Worm (Caenorhabditis elegans) whole organism, L3 larva: ENCODE measurements around the gene C16C10.13.

Experiments
- aly-2 ChIP-seq: fragments of 150-350 bp; optimal IDR thresholded peaks from 2 replicates; lab custom pipeline; 2014; ENCODE audit warnings: missing biosample characterization, missing genetic modification characterization
- ceh-9 ChIP-seq: sonication (generic microtip); optimal IDR thresholded peaks from 2 replicates; lab custom pipeline; 2018; ENCODE audit warnings: missing biosample characterization, missing genetic modification characterization
- elt-2 ChIP-seq: sonication (generic microtip); optimal IDR thresholded peaks from 2 replicates; lab custom pipeline; 2016; ENCODE audit warnings: missing genetic modification reagents, mild to moderate bottlenecking, missing genetic modification characterization, missing compliant biosample characterization
- fkh-10 ChIP-seq: sonication (generic microtip); optimal IDR thresholded peaks from 2 replicates; lab custom pipeline; 2017; ENCODE audit warnings: missing biosample characterization, missing genetic modification reagents, missing genetic modification characterization
- jun-1 ChIP-seq: fragments of 150-350 bp; optimal IDR thresholded peaks from 2 replicates; lab custom pipeline; 2014; ENCODE audit warnings: missing biosample characterization, missing genetic modification reagents, missing genetic modification characterization
- lin-15B ChIP-seq: fragments of 150-350 bp; optimal IDR thresholded peaks from 2 replicates; lab custom pipeline; 2014; ENCODE audit warnings: missing biosample characterization, missing genetic modification characterization
- nfya-1 ChIP-seq: sonication (generic microtip); optimal IDR thresholded peaks from 2 replicates; lab custom pipeline; 2017; ENCODE audit warnings: missing genetic modification characterization, mild to moderate bottlenecking, missing compliant biosample characterization, antibody characterized with exemption, moderate library complexity; ENCODE audit not compliant: insufficient read depth
- nhr-237 ChIP-seq: fragments of 150-350 bp; optimal IDR thresholded peaks from 2 replicates; lab custom pipeline; 2014; ENCODE audit warnings: missing biosample characterization, missing genetic modification characterization
- nhr-76 ChIP-seq: fragments of 150-350 bp; sonication (generic microtip); optimal IDR thresholded peaks from 5 replicates; lab custom pipeline; 2014; ENCODE audit warnings: missing biosample characterization, missing genetic modification characterization
- nhr-77 ChIP-seq: fragments of 150-350 bp; optimal IDR thresholded peaks from 2 replicates; lab custom pipeline; 2014; ENCODE audit warnings: missing biosample characterization, missing genetic modification characterization
- pha-4 ChIP-seq: fragments of 150-350 bp; optimal IDR thresholded peaks from 2 replicates; lab custom pipeline; 2014; ENCODE audit warnings: missing biosample characterization, missing genetic modification reagents, missing genetic modification characterization
- zag-1 ChIP-seq: fragments of 150-350 bp; optimal IDR thresholded peaks from 2 replicates; lab custom pipeline; 2014; ENCODE audit warnings: missing biosample characterization, missing genetic modification characterization
- ztf-11 ChIP-seq: fragments of 150-350 bp; optimal IDR thresholded peaks from 2 replicates; lab custom pipeline; 2014; ENCODE audit warnings: missing biosample characterization, missing genetic modification characterization

ce11 chrIII:4150919-4151318 lies 25.3 kb upstream of the C16C10.13 start:
- TF ChIP-seq nhr-77 (tag; lab: Kevin White, UChicago), result no peak
- no peak for TF ChIP-seq fkh-10 (GFP tag; lab: Kevin White, UChicago)
- TF ChIP-seq elt-2, result peak; percentile 62
- TF ChIP-seq ztf-11, result no peak
- peak; percentile 27 for TF ChIP-seq jun-1 (tag; lab: Kevin White, UChicago)
- peak; percentile 93 for TF ChIP-seq nfya-1 (tag; lab: Kevin White, UChicago)
- no peak for TF ChIP-seq nhr-76 (tag; lab: Kevin White, UChicago)
- peak; percentile 64 for TF ChIP-seq lin-15B (tag; lab: Kevin White, UChicago)
- TF ChIP-seq nhr-237 (tag; lab: Kevin White, UChicago), result no peak
- no peak for TF ChIP-seq aly-2 (tag; lab: Kevin White, UChicago)
- TF ChIP-seq ceh-9 (tag; lab: Kevin White, UChicago), result no peak
- TF ChIP-seq pha-4 (tag; lab: Kevin White, UChicago), result peak; percentile 84
- TF ChIP-seq zag-1 (tag; lab: Kevin White, UChicago), result no peak
